Worm (Caenorhabditis elegans) whole organism, L1 larva: ENCODE results near the gene Y57G11B.2.

Experiments
- aly-2 ChIP-seq: fragments of 150-350 bp; optimal IDR thresholded peaks from 2 replicates; lab custom pipeline; 2014; ENCODE audit warnings: missing biosample characterization, missing genetic modification characterization
- elt-2 ChIP-seq: sonication (generic microtip); optimal IDR thresholded peaks from 2 replicates; lab custom pipeline; 2016; ENCODE audit warnings: missing genetic modification characterization, mild to moderate bottlenecking, inconsistent platforms, missing compliant biosample characterization, missing genetic modification reagents
- fos-1 ChIP-seq: fragments of 150-350 bp; optimal IDR thresholded peaks from 2 replicates; lab custom pipeline; 2014; ENCODE audit warnings: missing biosample characterization, missing genetic modification characterization
- lin-15B ChIP-seq: fragments of 150-350 bp; sonication (generic microtip); optimal IDR thresholded peaks from 3 replicates; lab custom pipeline; 2014; ENCODE audit warnings: missing biosample characterization, missing genetic modification characterization
- nhr-237 ChIP-seq: fragments of 150-350 bp; optimal IDR thresholded peaks from 2 replicates; lab custom pipeline; 2014; ENCODE audit warnings: missing biosample characterization, missing genetic modification characterization
- nhr-76 ChIP-seq: sonication (generic microtip); optimal IDR thresholded peaks from 2 replicates; lab custom pipeline; 2017; ENCODE audit warnings: missing biosample characterization, missing genetic modification characterization
- nhr-77 ChIP-seq: fragments of 150-350 bp; optimal IDR thresholded peaks from 2 replicates; lab custom pipeline; 2014; ENCODE audit warnings: missing biosample characterization, missing genetic modification characterization
- snpc-4 ChIP-seq: fragments of 150-350 bp; optimal IDR thresholded peaks from 2 replicates; lab custom pipeline; 2014; ENCODE audit warnings: missing biosample characterization, missing genetic modification characterization
- ztf-4 ChIP-seq: fragments of 150-350 bp; optimal IDR thresholded peaks from 2 replicates; lab custom pipeline; 2014; ENCODE audit warnings: missing biosample characterization, missing genetic modification characterization

- TF ChIP-seq ztf-4 (tag; lab: Kevin White, UChicago), result no peak
- TF ChIP-seq snpc-4 (tag; lab: Kevin White, UChicago), result no peak
- no peak for TF ChIP-seq lin-15B
- TF ChIP-seq nhr-77 (tag; lab: Kevin White, UChicago), result no peak
- no peak for TF ChIP-seq aly-2 (tag; lab: Kevin White, UChicago)
- TF ChIP-seq nhr-237 (tag; lab: Kevin White, UChicago), result no peak
- TF ChIP-seq nhr-76 (tag; lab: Kevin White, UChicago), result no peak
- TF ChIP-seq elt-2 (tag; lab: Kevin White, UChicago), result no peak
- TF ChIP-seq fos-1 (tag; lab: Kevin White, UChicago), result no peak
Measured at ce11 chrIV:14599321-14599720, 34.2 kb downstream of the Y57G11B.2 start.
